Worm (Caenorhabditis elegans): ENCODE data around the gene kvs-4.

DNA sequence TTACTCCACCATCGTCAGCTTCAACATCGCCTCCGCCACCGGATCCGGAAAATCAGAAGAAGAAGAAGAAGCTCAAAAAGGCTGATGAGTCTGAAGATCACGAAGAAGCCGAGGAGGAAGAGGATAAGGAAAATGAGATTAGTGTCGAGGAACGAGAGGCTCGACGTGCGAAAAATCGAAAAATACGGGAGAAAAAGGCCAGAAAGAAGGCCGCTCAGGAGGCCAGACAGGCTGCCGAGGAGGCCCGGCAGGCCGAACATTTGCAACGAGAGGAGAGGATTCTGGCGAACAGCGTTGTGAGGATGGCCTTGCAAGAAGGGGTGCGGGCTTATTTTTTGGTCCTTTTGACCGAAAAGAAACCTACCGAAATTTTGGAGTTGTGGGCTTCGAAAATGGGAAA is 32.8 kb downstream of the kvs-4 start:
- TF ChIP-seq flt-1 (GFP tag; IDR thresholded peaks at IDR 0.05) (no peak), T22C8.4 (GFP tag; IDR thresholded peaks at IDR 0.05) (no peak), klf-2 (GFP tag; conservative IDR thresholded peaks at IDR 0.05) (no peak), ref-1 (GFP tag; conservative IDR thresholded peaks at IDR 0.05) (no peak), cog-1 (tag; optimal IDR thresholded peaks at IDR 0.05) (no peak), tab-1 (GFP tag; IDR thresholded peaks at IDR 0.05) (no peak)

All from whole organism, midembryonic.